Worm (Caenorhabditis elegans) whole organism, early embryonic: ENCODE results near the gene F22H10.6.

ENCODE experiments used
- B0310.2 ChIP-seq: sonication (generic microtip); optimal IDR thresholded peaks from 2 replicates; lab custom pipeline; 2016; ENCODE audit warnings: mild to moderate bottlenecking, missing genetic modification characterization, missing compliant biosample characterization
- F13C5.2 ChIP-seq: sonication (generic microtip); optimal IDR thresholded peaks from 2 replicates; lab custom pipeline; 2017; ENCODE audit warnings: mild to moderate bottlenecking, missing genetic modification characterization, inconsistent platforms, missing compliant biosample characterization
- aly-1 ChIP-seq: sonication (generic microtip); optimal IDR thresholded peaks from 2 replicates; lab custom pipeline; 2016; ENCODE audit warnings: missing genetic modification characterization, missing compliant biosample characterization
- ama-1 ChIP-seq: fragments of 150-350 bp; optimal IDR thresholded peaks from 2 replicates; lab custom pipeline; 2014
- ceh-13 ChIP-seq: fragments of 200-800 bp; sonication (Bioruptor generic); optimal IDR thresholded peaks from 2 replicates; lab custom pipeline; 2018; ENCODE audit warnings: mild to moderate bottlenecking, missing genetic modification characterization, missing compliant biosample characterization
- ceh-36 ChIP-seq: sonication (generic microtip); optimal IDR thresholded peaks from 2 replicates; lab custom pipeline; 2016; ENCODE audit warnings: missing genetic modification characterization, inconsistent platforms, missing compliant biosample characterization
- ets-7 ChIP-seq: sonication (generic microtip); optimal IDR thresholded peaks from 2 replicates; lab custom pipeline; 2016; ENCODE audit warnings: missing genotype, missing genetic modification characterization, missing compliant biosample characterization
- flt-1 ChIP-seq: fragments of 200-800 bp; sonication (Bioruptor generic); IDR thresholded peaks from 2 replicates; pipeline ENCODE4 v1.3.6; 2022; ENCODE audit warnings: missing genetic modification characterization, missing compliant biosample characterization
- hmbx-1 ChIP-seq: sonication (generic microtip); optimal IDR thresholded peaks from 2 replicates; lab custom pipeline; 2016; ENCODE audit warnings: mild to moderate bottlenecking, missing genetic modification characterization, missing compliant biosample characterization
- hmg-4 ChIP-seq: fragments of 200-800 bp; sonication (Bioruptor generic); optimal IDR thresholded peaks from 2 replicates; lab custom pipeline; 2018; ENCODE audit warnings: mild to moderate bottlenecking, missing genetic modification characterization, missing compliant biosample characterization
- hnd-1 ChIP-seq: sonication (generic microtip); optimal IDR thresholded peaks from 2 replicates; lab custom pipeline; 2016; ENCODE audit warnings: missing genetic modification characterization, missing compliant biosample characterization
- pes-1 ChIP-seq: fragments of 200-800 bp; sonication (Bioruptor generic); IDR thresholded peaks from 2 replicates; pipeline ENCODE4 v1.3.6; 2022; ENCODE audit warnings: missing genetic modification reagents, missing genetic modification characterization, missing compliant biosample characterization
- scrt-1 ChIP-seq: fragments of 200-800 bp; sonication (Bioruptor generic); IDR thresholded peaks from 2 replicates; pipeline ENCODE4 v1.3.6; 2022; ENCODE audit warnings: missing genetic modification characterization, missing compliant biosample characterization
- sea-1 ChIP-seq: fragments of 200-800 bp; sonication (Bioruptor generic); conservative IDR thresholded peaks from 2 replicates; pipeline ENCODE4 v1.3.6; 2022; ENCODE audit warnings: missing genetic modification characterization, missing compliant biosample characterization
- tbx-11 ChIP-seq: fragments of 200-800 bp; sonication (Bioruptor generic); IDR thresholded peaks from 2 replicates; pipeline ENCODE4 v1.3.6; 2022; ENCODE audit warnings: missing genetic modification characterization, missing compliant biosample characterization
- tbx-37 ChIP-seq: fragments of 200-800 bp; sonication (Bioruptor generic); conservative IDR thresholded peaks from 2 replicates; pipeline ENCODE4 v1.3.6; 2022; ENCODE audit warnings: missing genetic modification reagents, missing genetic modification characterization, missing compliant biosample characterization
- tra-4 ChIP-seq: sonication (generic microtip); optimal IDR thresholded peaks from 2 replicates; lab custom pipeline; 2017; ENCODE audit warnings: missing genetic modification characterization, missing compliant biosample characterization

The F22H10.6 gene

DNA sequence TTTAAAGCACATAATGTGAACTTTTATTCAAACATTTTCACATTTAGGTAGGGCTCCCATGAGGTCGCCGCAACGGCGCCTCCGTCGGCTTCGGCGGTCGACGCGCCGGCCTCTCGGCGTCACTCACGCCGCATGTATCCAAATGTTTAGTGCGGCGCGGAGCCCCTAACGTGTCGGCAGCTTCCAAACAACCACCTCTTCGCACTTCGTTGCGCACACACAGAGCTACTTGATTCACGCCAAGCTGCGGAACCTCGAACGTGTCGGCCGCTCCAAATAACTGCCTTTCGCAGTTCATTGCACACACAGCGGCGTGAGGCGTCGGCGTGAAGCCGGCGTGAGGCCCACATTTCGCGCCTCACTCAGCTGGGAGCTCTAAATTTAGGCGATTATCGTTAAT lies at the start of gene F22H10.6:
Gene F22H10.6, minus strand, starts transcription at position 292 of the 400 bp plus-strand sequence.
- TF ChIP-seq ceh-36 (tag; lab: Kevin White, UChicago), result no peak
- no peak for TF ChIP-seq hmbx-1
- no peak for TF ChIP-seq scrt-1
- TF ChIP-seq tbx-37 (GFP tag; lab: Robert Waterston, UW), result no peak
- TF ChIP-seq flt-1 (GFP tag; lab: Robert Waterston, UW), result no peak
- no peak for TF ChIP-seq sea-1 (GFP tag; lab: Robert Waterston, UW)
- no peak for TF ChIP-seq hmg-4 (GFP tag; lab: Kevin White, UChicago)
- no peak for TF ChIP-seq ceh-13
- TF ChIP-seq tra-4, result no peak
- TF ChIP-seq pes-1 (GFP tag; lab: Robert Waterston, UW), result no peak
- TF ChIP-seq F13C5.2 (tag; lab: Kevin White, UChicago), result no peak

DNA sequence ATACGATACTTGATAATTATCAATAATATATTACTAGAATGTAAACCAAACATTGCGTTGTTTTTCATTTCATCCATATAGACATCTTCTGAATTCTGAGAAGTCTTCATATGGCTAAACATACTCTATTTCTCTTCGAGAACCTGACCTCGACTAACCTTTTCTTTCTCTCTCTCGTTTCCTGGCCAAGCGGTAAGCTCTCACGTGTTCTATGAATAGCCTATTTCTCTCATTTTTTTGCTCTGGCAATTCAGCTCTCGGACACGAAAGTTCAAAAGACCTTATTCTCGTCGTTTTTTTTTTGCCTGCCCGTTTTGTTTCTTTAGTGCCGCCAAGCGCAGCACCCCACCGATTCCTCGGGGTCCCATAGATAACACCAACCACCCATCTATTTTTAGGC lies 46.3 kb upstream of the F22H10.6 start:
- no peak for TF ChIP-seq ama-1 (lab: Kevin White, UChicago)

DNA sequence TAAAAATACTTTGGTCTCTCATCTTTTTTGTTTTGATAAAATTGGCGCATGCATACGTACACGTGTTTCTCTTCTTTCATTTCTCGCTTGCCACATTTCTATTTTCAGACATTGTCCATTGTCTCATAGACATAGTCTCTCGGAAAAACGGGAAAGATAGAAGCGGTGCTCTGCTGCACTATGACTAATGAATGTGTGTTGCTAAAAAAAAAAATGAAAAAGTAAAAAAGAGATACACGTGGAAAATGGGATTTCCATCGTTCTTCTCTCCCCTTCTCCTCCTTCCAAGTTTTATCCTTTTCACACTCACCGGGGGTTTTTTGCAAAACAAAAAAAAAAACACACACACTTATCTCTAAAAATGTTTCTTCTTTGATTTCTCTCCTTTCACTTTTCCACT lies 43.8 kb upstream of the F22H10.6 start:
- TF ChIP-seq aly-1 (tag; lab: Kevin White, UChicago) (no peak), pes-1 (GFP tag; lab: Robert Waterston, UW) (no peak), tbx-11 (no peak), hmbx-1 (no peak), B0310.2 (tag; lab: Kevin White, UChicago) (no peak), tra-4 (no peak), ets-7 (tag; lab: Kevin White, UChicago) (no peak)

DNA sequence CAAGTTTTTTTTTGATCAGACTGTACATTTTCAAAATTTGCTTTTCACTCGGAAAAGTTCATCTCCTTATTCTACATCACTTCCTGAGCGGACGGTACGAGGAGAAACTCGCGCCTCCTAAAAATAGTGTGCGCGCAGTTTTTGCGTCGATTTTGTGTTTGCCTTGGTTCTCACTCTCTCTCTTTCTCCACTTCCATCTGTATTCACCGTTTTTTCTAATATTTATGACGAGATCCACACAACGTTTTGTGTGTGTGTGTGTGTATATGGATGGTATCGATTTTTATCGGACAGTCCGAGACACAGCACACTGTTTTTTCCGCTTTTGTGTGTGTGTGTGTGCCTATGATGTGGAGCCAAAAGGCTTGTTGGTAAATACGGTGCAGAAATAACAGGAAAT lies 42.3 kb upstream of the F22H10.6 start:
- no peak for TF ChIP-seq flt-1 (GFP tag; lab: Robert Waterston, UW)

DNA sequence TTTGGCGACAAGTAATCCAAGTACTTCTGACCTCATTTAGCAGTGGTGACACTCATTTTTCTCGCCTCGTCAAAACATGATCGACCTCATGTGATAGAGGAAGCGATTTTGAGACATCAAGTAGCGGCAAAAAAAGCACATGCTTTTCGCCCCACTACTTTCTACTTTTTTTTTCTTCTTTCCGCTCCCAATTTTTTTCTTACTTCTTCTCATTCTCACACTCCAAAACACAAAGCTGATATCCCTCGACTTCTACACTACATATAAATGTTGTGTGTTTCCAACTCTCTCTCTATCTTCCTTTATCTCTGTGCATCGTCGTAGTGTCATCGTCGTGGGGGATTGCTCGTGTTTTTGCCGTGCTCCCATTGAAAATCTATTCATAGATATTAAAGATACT lies 41.1 kb upstream of the F22H10.6 start:
- TF ChIP-seq flt-1 (GFP tag; lab: Robert Waterston, UW) (no peak), hnd-1 (tag; lab: Kevin White, UChicago) (no peak), aly-1 (tag; lab: Kevin White, UChicago) (no peak), tbx-11 (no peak), ceh-13 (no peak), scrt-1 (no peak), tra-4 (no peak), B0310.2 (tag; lab: Kevin White, UChicago) (no peak), hmg-4 (GFP tag; lab: Kevin White, UChicago) (no peak), ama-1 (lab: Kevin White, UChicago) (no peak), ets-7 (tag; lab: Kevin White, UChicago) (no peak), pes-1 (GFP tag; lab: Robert Waterston, UW) (no peak), sea-1 (GFP tag; lab: Robert Waterston, UW) (no peak), ceh-36 (tag; lab: Kevin White, UChicago) (no peak), F13C5.2 (tag; lab: Kevin White, UChicago) (no peak), tbx-37 (GFP tag; lab: Robert Waterston, UW) (no peak), hmbx-1 (no peak)

DNA sequence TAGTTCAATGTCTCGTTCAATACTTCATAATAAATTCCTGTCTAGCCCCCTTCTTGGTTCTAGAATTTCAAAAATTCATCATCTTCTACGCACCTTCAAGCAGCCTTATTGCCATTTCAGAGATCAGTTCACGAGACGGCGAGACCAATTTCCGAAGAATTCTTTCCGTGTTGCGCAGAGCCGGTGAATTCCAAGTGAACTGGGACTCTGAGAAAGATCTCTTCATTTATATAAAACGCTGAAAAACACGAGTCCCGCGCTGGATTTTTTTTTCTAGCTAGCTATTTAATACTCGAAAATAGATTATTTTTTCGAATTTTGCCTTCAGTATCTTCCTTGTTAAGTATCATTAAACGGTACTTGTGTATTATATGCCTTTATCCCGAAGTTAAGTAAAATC lies 40.0 kb upstream of the F22H10.6 start:
- TF ChIP-seq tra-4 (no peak), ets-7 (tag; lab: Kevin White, UChicago) (no peak), scrt-1 (no peak), ama-1 (lab: Kevin White, UChicago) (no peak), hmg-4 (GFP tag; lab: Kevin White, UChicago) (no peak), aly-1 (tag; lab: Kevin White, UChicago) (no peak), F13C5.2 (tag; lab: Kevin White, UChicago) (no peak), ceh-36 (tag; lab: Kevin White, UChicago) (no peak), B0310.2 (tag; lab: Kevin White, UChicago) (no peak)

DNA sequence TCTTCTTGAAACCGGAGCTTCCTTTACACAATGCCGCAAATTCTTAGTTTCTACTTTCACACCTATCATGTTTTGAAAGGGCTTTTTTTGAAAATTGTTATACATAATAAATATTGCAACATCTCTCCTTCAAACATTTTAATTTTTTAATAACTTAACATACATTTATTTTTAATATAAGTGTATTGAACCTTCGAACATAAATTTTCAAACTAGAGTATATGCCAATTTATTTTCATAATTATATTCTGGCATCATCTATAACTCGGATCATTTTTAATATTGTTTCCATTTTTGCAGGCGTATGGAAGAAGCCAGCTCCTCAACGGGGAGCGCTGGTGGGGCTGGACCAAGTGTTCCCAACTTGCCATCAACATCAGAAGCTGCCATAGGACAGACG lies 38.1 kb upstream of the F22H10.6 start, which contains the start of gene hda-4:
Gene hda-4, plus strand, starts transcription at position 301 of the 400 bp plus-strand sequence.
- TF ChIP-seq hmg-4 (GFP tag; lab: Kevin White, UChicago), result no peak
- no peak for TF ChIP-seq ets-7 (tag; lab: Kevin White, UChicago)
- no peak for TF ChIP-seq scrt-1
- no peak for TF ChIP-seq hmbx-1
- no peak for TF ChIP-seq sea-1 (GFP tag; lab: Robert Waterston, UW)
- no peak for TF ChIP-seq flt-1 (GFP tag; lab: Robert Waterston, UW)
- TF ChIP-seq ama-1 (lab: Kevin White, UChicago), result no peak
- TF ChIP-seq B0310.2 (tag; lab: Kevin White, UChicago), result no peak
- TF ChIP-seq ceh-13, result no peak
- no peak for TF ChIP-seq aly-1 (tag; lab: Kevin White, UChicago)
- no peak for TF ChIP-seq hnd-1 (tag; lab: Kevin White, UChicago)
- no peak for TF ChIP-seq pes-1 (GFP tag; lab: Robert Waterston, UW)
- no peak for TF ChIP-seq tbx-37 (GFP tag; lab: Robert Waterston, UW)

DNA sequence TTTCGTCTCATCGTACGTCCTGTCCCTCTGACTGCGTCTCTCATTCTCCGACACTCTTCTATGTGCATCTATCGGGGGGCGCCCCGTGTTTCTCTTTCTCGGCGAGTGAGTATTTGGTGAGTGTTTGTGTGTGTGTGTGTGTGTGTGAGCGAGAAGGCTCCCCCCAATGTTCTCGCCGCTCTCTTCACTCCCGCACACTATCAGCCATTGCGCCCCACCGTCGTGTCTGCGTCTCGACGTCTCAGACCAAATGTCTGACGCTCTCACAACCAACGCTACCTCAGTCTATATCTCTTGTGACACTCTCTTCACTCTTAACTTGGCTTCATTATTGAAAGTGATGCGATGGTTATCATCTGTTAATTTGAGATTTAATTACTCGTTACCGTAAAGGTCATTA lies 35.7 kb upstream of the F22H10.6 start:
- TF ChIP-seq B0310.2 (tag; lab: Kevin White, UChicago), result no peak
- no peak for TF ChIP-seq tra-4
- TF ChIP-seq tbx-37 (GFP tag; lab: Robert Waterston, UW), result 0 out of 2 replicates have a peak, but pooled peaks have one; percentile 38
- no peak for TF ChIP-seq ets-7 (tag; lab: Kevin White, UChicago)
- no peak for TF ChIP-seq scrt-1
- no peak for TF ChIP-seq sea-1 (GFP tag; lab: Robert Waterston, UW)
- no peak for TF ChIP-seq ceh-13
- TF ChIP-seq hmbx-1, result no peak
- TF ChIP-seq F13C5.2 (tag; lab: Kevin White, UChicago), result peak; percentile 74
- peak; percentile 89 for TF ChIP-seq hmg-4 (GFP tag; lab: Kevin White, UChicago)
- peak; percentile 8 for TF ChIP-seq ceh-36 (tag; lab: Kevin White, UChicago)
- TF ChIP-seq hnd-1 (tag; lab: Kevin White, UChicago), result no peak
- peak; percentile 58 for TF ChIP-seq pes-1 (GFP tag; lab: Robert Waterston, UW)
- peak; percentile 27 for TF ChIP-seq aly-1 (tag; lab: Kevin White, UChicago)
- no peak for TF ChIP-seq ama-1 (lab: Kevin White, UChicago)
- TF ChIP-seq flt-1 (GFP tag; lab: Robert Waterston, UW), result peak; percentile 24; the same call in 1 of the 2 replicates
- TF ChIP-seq tbx-11, result no peak
